Fruit fly (Drosophila melanogaster) Kc167 (cell line): ENCODE measurements around the gene c11.1.

ENCODE experiments used
- Myc ChIP-seq: fragments of >200 bp; optimal IDR thresholded peaks from 2 replicates; lab custom pipeline; 2017; ENCODE audit warnings: missing external identifiers
- h ChIP-seq: fragments of >200 bp; optimal IDR thresholded peaks from 3 replicates; lab custom pipeline; 2018; ENCODE audit warnings: missing external identifiers
- insv ChIP-seq: fragments of >200 bp; optimal IDR thresholded peaks from 3 replicates; lab custom pipeline; 2018; ENCODE audit warnings: missing external identifiers
- psq ChIP-seq: fragments of >200 bp; optimal IDR thresholded peaks from 2 replicates; lab custom pipeline; 2017; ENCODE audit warnings: missing external identifiers

DNA sequence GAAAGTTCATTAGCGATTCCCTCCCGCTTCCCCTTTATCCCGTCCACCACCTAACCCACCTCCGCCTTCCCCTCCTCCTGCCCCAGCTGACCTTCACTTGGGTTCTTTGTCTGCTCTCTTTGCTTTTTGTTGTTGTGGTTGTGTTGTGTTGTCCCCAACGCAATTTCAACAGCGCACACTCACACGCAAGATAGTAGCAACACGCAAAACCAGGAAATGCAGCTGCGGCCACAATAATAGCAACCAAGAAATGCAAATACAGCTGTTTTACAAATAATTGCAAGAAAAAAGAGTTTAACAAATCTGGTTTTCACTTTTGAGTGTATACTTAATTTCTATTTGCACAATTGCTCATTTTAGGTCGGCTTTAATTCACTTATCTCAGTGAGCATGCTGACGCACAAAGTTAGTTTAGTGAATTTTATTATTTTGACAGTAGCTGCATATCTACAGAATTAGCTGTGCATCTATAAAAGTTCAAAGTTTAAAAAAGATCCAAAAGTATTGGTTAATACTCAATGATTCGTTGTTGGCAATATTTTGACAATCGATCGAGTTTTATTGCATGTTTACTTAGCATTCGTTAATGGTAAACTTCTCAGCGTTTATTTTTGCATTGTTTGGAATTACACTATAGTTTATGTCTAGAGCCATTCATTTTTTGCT lies 31.6 kb downstream of the c11.1 start:
- TF ChIP-seq psq (no peak), h (no peak), insv (no peak), Myc (no peak)
